Worm (Caenorhabditis elegans) whole organism, young adult: ENCODE results near the gene AC3.5.

Experiments used
- B0336.3 ChIP-seq: fragments of 200-800 bp; sonication (Bioruptor generic); IDR thresholded peaks from 2 replicates; pipeline ENCODE4 v1.3.6; 2022; ENCODE audit warnings: missing genetic modification characterization, missing compliant biosample characterization
- F10E7.11 ChIP-seq: sonication (generic microtip); optimal IDR thresholded peaks from 2 replicates; lab custom pipeline; 2017; ENCODE audit warnings: mild to moderate bottlenecking, missing genetic modification characterization, moderate library complexity, missing compliant biosample characterization
- F22D6.2 ChIP-seq: sonication (generic microtip); optimal IDR thresholded peaks from 2 replicates; lab custom pipeline; 2016; ENCODE audit warnings: mild to moderate bottlenecking, missing genetic modification characterization, missing compliant biosample characterization
- F39B2.1 ChIP-seq: fragments of 200-800 bp; sonication (Bioruptor generic); IDR thresholded peaks from 2 replicates; pipeline ENCODE4 v1.3.6; 2022; ENCODE audit warnings: missing genetic modification reagents, missing genetic modification characterization, missing compliant biosample characterization
- F52B5.7 ChIP-seq: sonication (generic microtip); optimal IDR thresholded peaks from 2 replicates; lab custom pipeline; 2016; ENCODE audit warnings: mild to moderate bottlenecking, missing genetic modification characterization, missing compliant biosample characterization
- F57A8.1 ChIP-seq: fragments of 200-800 bp; sonication (Bioruptor generic); optimal IDR thresholded peaks from 2 replicates; lab custom pipeline; 2018; ENCODE audit warnings: mild to moderate bottlenecking, missing genetic modification characterization, moderate library complexity, missing compliant biosample characterization
- K12H6.12 ChIP-seq: fragments of 200-800 bp; sonication (Bioruptor generic); optimal IDR thresholded peaks from 2 replicates; lab custom pipeline; 2018; ENCODE audit warnings: mild to moderate bottlenecking, missing genetic modification characterization, missing compliant biosample characterization
- T07F8.4 ChIP-seq: sonication (generic microtip); optimal IDR thresholded peaks from 2 replicates; lab custom pipeline; 2016; ENCODE audit warnings: mild to moderate bottlenecking, missing genetic modification characterization, moderate library complexity, missing compliant biosample characterization
- Y56A3A.18 ChIP-seq: fragments of 200-800 bp; sonication (Bioruptor generic); IDR thresholded peaks from 2 replicates; pipeline ENCODE4 v1.3.6; 2022; ENCODE audit warnings: missing genetic modification reagents, missing genetic modification characterization, missing compliant biosample characterization
- ZK185.1 ChIP-seq: sonication (generic microtip); optimal IDR thresholded peaks from 2 replicates; lab custom pipeline; 2016; ENCODE audit warnings: mild to moderate bottlenecking, missing genetic modification characterization, missing compliant biosample characterization; ENCODE audit not compliant: poor library complexity, severe bottlenecking
- aptf-2 ChIP-seq: fragments of 200-800 bp; sonication (Bioruptor generic); conservative IDR thresholded peaks from 2 replicates; pipeline ENCODE4 v1.3.6; 2022; ENCODE audit warnings: missing genetic modification reagents, missing genetic modification characterization, missing compliant biosample characterization
- athp-1 ChIP-seq: sonication (generic microtip); optimal IDR thresholded peaks from 2 replicates; lab custom pipeline; 2017; ENCODE audit warnings: mild to moderate bottlenecking, missing genetic modification characterization, missing compliant biosample characterization
- ccch-3 ChIP-seq: fragments of 200-800 bp; sonication (Bioruptor generic); optimal IDR thresholded peaks from 2 replicates; lab custom pipeline; 2018; ENCODE audit warnings: mild to moderate bottlenecking, missing genetic modification characterization, missing compliant biosample characterization
- ceh-100 ChIP-seq: fragments of 200-800 bp; sonication (Bioruptor generic); IDR thresholded peaks from 2 replicates; pipeline ENCODE4 v1.3.6; 2022; ENCODE audit warnings: missing genetic modification reagents, missing genetic modification characterization, missing compliant biosample characterization
- ceh-27 ChIP-seq: fragments of 200-800 bp; sonication (Bioruptor generic); optimal IDR thresholded peaks from 2 replicates; lab custom pipeline; 2018; ENCODE audit warnings: mild to moderate bottlenecking, missing genetic modification characterization, moderate library complexity, missing compliant biosample characterization
- ceh-40 ChIP-seq: fragments of 200-800 bp; sonication (Bioruptor generic); IDR thresholded peaks from 2 replicates; pipeline ENCODE4 v1.3.6; 2022; ENCODE audit warnings: missing genetic modification characterization, missing compliant biosample characterization
- dpl-1 ChIP-seq: fragments of 150-350 bp; optimal IDR thresholded peaks from 2 replicates; lab custom pipeline; 2014; ENCODE audit warnings: missing biosample characterization, missing genetic modification reagents, missing genetic modification characterization
- efl-1 ChIP-seq: fragments of 150-350 bp; optimal IDR thresholded peaks from 2 replicates; lab custom pipeline; 2014; ENCODE audit warnings: missing biosample characterization, missing genetic modification reagents, missing genetic modification characterization
- egl-18 ChIP-seq: fragments of 200-800 bp; sonication (Bioruptor generic); IDR thresholded peaks from 2 replicates; pipeline ENCODE4 v1.3.6; 2022; ENCODE audit warnings: missing genetic modification reagents, missing genetic modification characterization, missing compliant biosample characterization
- ets-4 ChIP-seq: fragments of 200-800 bp; sonication (Bioruptor generic); optimal IDR thresholded peaks from 2 replicates; lab custom pipeline; 2018; ENCODE audit warnings: mild to moderate bottlenecking, missing genetic modification characterization, missing compliant biosample characterization
- hlh-12 ChIP-seq: sonication (generic microtip); optimal IDR thresholded peaks from 2 replicates; lab custom pipeline; 2016; ENCODE audit warnings: missing genetic modification characterization, missing compliant biosample characterization
- hmg-1.2 ChIP-seq: fragments of 200-800 bp; sonication (Bioruptor generic); IDR thresholded peaks from 2 replicates; pipeline ENCODE4 v1.3.6; 2022; ENCODE audit warnings: missing genetic modification reagents, missing genetic modification characterization, missing compliant biosample characterization
- lin-26 ChIP-seq: fragments of 200-800 bp; sonication (Bioruptor generic); IDR thresholded peaks from 2 replicates; pipeline ENCODE4 v1.3.6; 2022; ENCODE audit warnings: missing genetic modification reagents, missing genetic modification characterization, missing compliant biosample characterization
- lin-35 ChIP-seq, 3 experiments: fragments of 150-350 bp in 2 of 3; sonication (generic microtip) in 1 of 3; optimal IDR thresholded peaks; 2 replicates each; lab custom pipeline; 2014 to 2018; ENCODE audit warnings: missing biosample characterization in 3 of 3, missing genetic modification characterization in 3 of 3, missing genetic modification reagents in 3 of 3
- lin-40 ChIP-seq: sonication (generic microtip); optimal IDR thresholded peaks from 2 replicates; lab custom pipeline; 2016; ENCODE audit warnings: missing genetic modification characterization, mild to moderate bottlenecking, missing compliant biosample characterization, missing genotype, missing genetic modification reagents
- lir-1 ChIP-seq: fragments of 200-800 bp; sonication (Bioruptor generic); conservative IDR thresholded peaks from 2 replicates; pipeline ENCODE4 v1.3.6; 2022; ENCODE audit warnings: missing genetic modification reagents, missing genetic modification characterization, missing compliant biosample characterization
- madf-10 ChIP-seq: sonication (generic microtip); optimal IDR thresholded peaks from 2 replicates; lab custom pipeline; 2016; ENCODE audit warnings: mild to moderate bottlenecking, missing genetic modification characterization, missing compliant biosample characterization
- madf-3 ChIP-seq: fragments of 200-800 bp; sonication (Bioruptor generic); IDR thresholded peaks from 2 replicates; pipeline ENCODE4 v1.3.6; 2022; ENCODE audit warnings: missing genetic modification reagents, missing genetic modification characterization, missing compliant biosample characterization
- mcd-1 ChIP-seq: fragments of 200-800 bp; sonication (Bioruptor generic); IDR thresholded peaks from 2 replicates; pipeline ENCODE4 v1.3.6; 2022; ENCODE audit warnings: missing genetic modification reagents, missing genetic modification characterization, missing compliant biosample characterization
- mes-4 ChIP-seq: sonication (generic microtip); optimal IDR thresholded peaks from 2 replicates; lab custom pipeline; 2016; ENCODE audit warnings: missing genotype, missing genetic modification characterization, missing compliant biosample characterization
- nhr-120 ChIP-seq: fragments of 200-800 bp; sonication (Bioruptor generic); IDR thresholded peaks from 2 replicates; pipeline ENCODE4 v1.3.6; 2022; ENCODE audit warnings: missing genetic modification characterization, missing compliant biosample characterization
- nhr-27 ChIP-seq: fragments of 200-800 bp; sonication (Bioruptor generic); optimal IDR thresholded peaks from 2 replicates; lab custom pipeline; 2018; ENCODE audit warnings: mild to moderate bottlenecking, missing genetic modification characterization, moderate library complexity, missing compliant biosample characterization
- pbrm-1 ChIP-seq: fragments of 200-800 bp; sonication (Bioruptor generic); IDR thresholded peaks from 2 replicates; pipeline ENCODE4 v1.3.6; 2022; ENCODE audit warnings: missing genetic modification reagents, missing genetic modification characterization, missing compliant biosample characterization
- rec-8 ChIP-seq, 2 experiments: sonication (generic microtip); optimal IDR thresholded peaks; 2 replicates each; lab custom pipeline; 2016; ENCODE audit warnings: mild to moderate bottlenecking in 2 of 2, missing genetic modification characterization in 2 of 2, missing genetic modification reagents in 2 of 2, missing genotype in 2 of 2, missing biosample characterization in 1 of 2, missing compliant biosample characterization in 1 of 2, moderate library complexity in 1 of 2
- sea-2 ChIP-seq: fragments of 200-800 bp; sonication (Bioruptor generic); IDR thresholded peaks from 2 replicates; pipeline ENCODE4 v1.3.6; 2022; ENCODE audit warnings: missing genetic modification characterization, missing compliant biosample characterization
- snpc-1.1 ChIP-seq: sonication (generic microtip); optimal IDR thresholded peaks from 2 replicates; lab custom pipeline; 2017; ENCODE audit warnings: missing genetic modification characterization, mild to moderate bottlenecking, missing compliant biosample characterization, antibody characterized with exemption, moderate library complexity, missing genotype, missing genetic modification reagents; ENCODE audit not compliant: insufficient read depth
- snpc-1.3 ChIP-seq: sonication (generic microtip); optimal IDR thresholded peaks from 2 replicates; lab custom pipeline; 2017; ENCODE audit warnings: missing genetic modification characterization, mild to moderate bottlenecking, missing compliant biosample characterization, antibody characterized with exemption, moderate library complexity, missing genotype, missing genetic modification reagents; ENCODE audit not compliant: insufficient read depth
- snpc-3.4 ChIP-seq: sonication (generic microtip); optimal IDR thresholded peaks from 2 replicates; lab custom pipeline; 2017; ENCODE audit warnings: missing genetic modification characterization, mild to moderate bottlenecking, missing compliant biosample characterization, antibody characterized with exemption, moderate library complexity, missing genotype, missing genetic modification reagents
- tbp1 ChIP-seq: fragments of 200-800 bp; sonication (Bioruptor generic); optimal IDR thresholded peaks from 2 replicates; lab custom pipeline; 2018; ENCODE audit warnings: mild to moderate bottlenecking, missing genetic modification characterization, missing compliant biosample characterization
- xnd-1 ChIP-seq: sonication (generic microtip); optimal IDR thresholded peaks from 2 replicates; lab custom pipeline; 2016; ENCODE audit warnings: missing genotype, missing genetic modification reagents, missing genetic modification characterization, missing compliant biosample characterization
- ztf-18 ChIP-seq: sonication (generic microtip); optimal IDR thresholded peaks from 2 replicates; lab custom pipeline; 2016; ENCODE audit warnings: missing genotype, mild to moderate bottlenecking, missing genetic modification characterization, missing compliant biosample characterization
- ztf-26 ChIP-seq: sonication (generic microtip); optimal IDR thresholded peaks from 2 replicates; lab custom pipeline; 2017; ENCODE audit warnings: missing genetic modification characterization, missing compliant biosample characterization

The AC3.5 gene

ce11 chrV:10355773-10356335 lies 32.5 kb upstream of the AC3.5 start, which contains the start of gene sluh-7 (continued):
- TF ChIP-seq tbp1 (GFP tag; lab: Kevin White, UChicago) (peak; percentile 26), F10E7.11 (tag; lab: Kevin White, UChicago) (no peak), pbrm-1 (GFP tag; lab: Robert Waterston, UW) (peak; percentile 35; the same call in 1 of the 2 replicates), F39B2.1 (GFP tag; lab: Robert Waterston, UW) (no peak), lir-1 (GFP tag; lab: Robert Waterston, UW) (peak; percentile 49; the same call in 1 of the 2 replicates), ccch-3 (GFP tag; lab: Kevin White, UChicago) (peak; percentile 40), hlh-12 (no peak), xnd-1 (tag; lab: Kevin White, UChicago) (no peak), dpl-1 (GFP tag; lab: Kevin White, UChicago) (peak; percentile 66), F52B5.7 (tag; lab: Kevin White, UChicago) (no peak), F57A8.1 (no peak), K12H6.12 (tag; lab: Kevin White, UChicago) (peak; percentile 35), egl-18 (GFP tag; lab: Robert Waterston, UW) (no peak), nhr-120 (GFP tag; lab: Robert Waterston, UW) (no peak), ceh-100 (GFP tag; lab: Robert Waterston, UW) (0 out of 2 replicates have a peak, but pooled peaks have one; percentile 28), Y56A3A.18 (no peak), hmg-1.2 (GFP tag; lab: Robert Waterston, UW) (peak; percentile 37; the same call in 1 of the 2 replicates), snpc-1.1 (no peak), mes-4 (tag; lab: Kevin White, UChicago) (no peak), ets-4 (GFP tag; lab: Kevin White, UChicago) (no peak), F22D6.2 (tag; lab: Kevin White, UChicago) (peak; percentile 59), snpc-3.4 (tag; lab: Kevin White, UChicago) (peak; percentile 52), snpc-1.3 (peak; percentile 25), T07F8.4 (tag; lab: Kevin White, UChicago) (no peak), ztf-26 (tag; lab: Kevin White, UChicago) (no peak), lin-35 (GFP tag; optimal IDR thresholded peaks at IDR 0.05; lab: Kevin White, UChicago) (peak in 1 of 3 experiments; percentile 83), madf-10 (tag; lab: Kevin White, UChicago) (peak; percentile 47), ztf-18 (tag; lab: Kevin White, UChicago) (peak; percentile 15), athp-1 (tag; lab: Kevin White, UChicago) (peak; percentile 19), madf-3 (peak; percentile 86), mcd-1 (GFP tag; lab: Robert Waterston, UW) (peak; percentile 69), sea-2 (GFP tag; lab: Robert Waterston, UW) (no peak), rec-8 (tag; optimal IDR thresholded peaks at IDR 0.05; lab: Kevin White, UChicago) (peak in 1 of 2 experiments; percentile 37), lin-26 (GFP tag; lab: Robert Waterston, UW) (no peak), ceh-40 (GFP tag; lab: Robert Waterston, UW) (no peak), B0336.3 (GFP tag; lab: Robert Waterston, UW) (no peak), ceh-27 (GFP tag; lab: Kevin White, UChicago) (peak; percentile 89), lin-40 (tag; lab: Kevin White, UChicago) (peak; percentile 73), nhr-27 (no peak), ZK185.1 (tag; lab: Kevin White, UChicago) (peak; percentile 92), aptf-2 (GFP tag; lab: Robert Waterston, UW) (peak; percentile 29; the same call in 1 of the 2 replicates), efl-1 (peak; percentile 62)
